Fruit fly (Drosophila melanogaster): ENCODE measurements around the gene GC.

- no peak for TF ChIP-seq CG8478 (optimal IDR thresholded peaks at IDR 0.05)
- no peak for TF ChIP-seq CTCF (optimal IDR thresholded peaks at IDR 0.05)
Measured at dm6 chr3L:1675242-1675641, 46.1 kb upstream of the GC start.
